Fruit fly (Drosophila melanogaster): ENCODE data around the gene CG1146.

Gene CG1146

DNA sequence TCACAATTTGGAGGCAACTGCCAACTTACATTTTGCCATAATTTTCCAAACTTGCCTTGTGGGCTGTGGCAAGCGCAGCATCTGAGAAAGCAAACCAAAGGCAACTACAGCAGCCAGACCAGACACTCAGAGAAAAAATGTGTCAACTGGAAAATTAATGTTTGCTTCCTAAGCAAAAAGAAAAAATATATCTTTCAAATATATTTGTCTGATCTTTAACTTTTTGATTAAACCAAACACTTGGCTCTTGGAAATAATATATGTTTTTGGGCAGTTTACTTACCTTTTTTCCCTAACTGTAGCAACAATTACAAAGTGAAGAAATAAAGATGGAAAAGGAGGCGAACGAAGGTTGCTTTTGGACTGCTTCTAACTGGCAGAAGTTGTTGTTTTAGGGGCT lies 1.4 kb upstream of the CG1146 start:
- peak; percentile 80 for TF ChIP-seq Pif1B (GFP tag; optimal IDR thresholded peaks at IDR 0.05)
- peak; percentile 96 for TF ChIP-seq CG17806 (tag; optimal IDR thresholded peaks at IDR 0.05)
- TF ChIP-seq CG14655 (GFP tag; optimal IDR thresholded peaks at IDR 0.05), result peak; percentile 95
- TF ChIP-seq rn (GFP tag; IDR thresholded peaks at IDR 0.05), result no peak
- peak; percentile 82 for TF ChIP-seq CG12605 (GFP tag; IDR thresholded peaks at IDR 0.05)
- no peak for TF ChIP-seq CG10348 (GFP tag; IDR thresholded peaks at IDR 0.05)
- TF ChIP-seq CG32121 (GFP tag; IDR thresholded peaks at IDR 0.05), result peak; percentile 41; the same call in 1 of the 2 replicates
- peak; percentile 3 for TF ChIP-seq CG13204 (GFP tag; optimal IDR thresholded peaks at IDR 0.05)
- TF ChIP-seq CG15710 (tag; optimal IDR thresholded peaks at IDR 0.05), result peak; percentile 79
- peak; percentile 89 for TF ChIP-seq CG4496 (GFP tag; IDR thresholded peaks at IDR 0.05)
- TF ChIP-seq Ets98B (GFP tag; IDR thresholded peaks at IDR 0.05), result peak; percentile 69
- TF ChIP-seq CG9948 (tag; optimal IDR thresholded peaks at IDR 0.05), result peak; percentile 96
- TF ChIP-seq fd96Ca (GFP tag; IDR thresholded peaks at IDR 0.05), result 0 out of 3 replicates have a peak, but pooled peaks have one; percentile 18
- TF ChIP-seq gl (tag; optimal IDR thresholded peaks at IDR 0.05), result peak; percentile 85
- TF ChIP-seq EcR (GFP tag; optimal IDR thresholded peaks at IDR 0.05), result no peak
- TF ChIP-seq Pif1A (GFP tag; optimal IDR thresholded peaks at IDR 0.05), result peak; percentile 89
- peak; percentile 80 for TF ChIP-seq Snoo (tag; optimal IDR thresholded peaks at IDR 0.05)
- peak; percentile 91 for TF ChIP-seq CG8301 (tag; optimal IDR thresholded peaks at IDR 0.05)
- TF ChIP-seq CG8159 (tag; optimal IDR thresholded peaks at IDR 0.05), result peak; percentile 89
- peak; percentile 65 for TF ChIP-seq CG34367 (tag; optimal IDR thresholded peaks at IDR 0.05)
- peak; percentile 90 for TF ChIP-seq D1 (tag; optimal IDR thresholded peaks at IDR 0.05)

DNA sequence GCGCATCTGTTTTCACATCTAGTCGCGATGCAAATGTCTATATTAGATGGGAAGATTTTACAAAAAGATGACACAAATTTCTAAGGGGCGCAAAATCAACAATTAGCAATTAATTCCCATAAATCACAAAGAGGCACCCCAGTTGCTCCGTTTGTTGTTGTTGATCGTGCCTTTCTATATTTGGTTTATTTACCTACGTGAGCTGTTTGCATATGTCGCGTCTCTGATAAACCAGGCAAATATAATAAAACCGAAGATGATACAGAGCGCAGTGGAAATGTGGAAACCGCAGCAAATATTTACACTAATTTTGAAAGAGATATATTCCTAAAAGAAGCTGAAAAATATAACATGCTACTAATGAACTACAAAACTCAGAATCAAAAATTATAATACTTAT lies 834 bp downstream of the CG1146 start:
- TF ChIP-seq CG8159 (tag; optimal IDR thresholded peaks at IDR 0.05) (peak; percentile 2), Pif1B (GFP tag; optimal IDR thresholded peaks at IDR 0.05) (peak; percentile 10), CG14655 (GFP tag; optimal IDR thresholded peaks at IDR 0.05) (no peak), CG17806 (tag; optimal IDR thresholded peaks at IDR 0.05) (peak; percentile 23)

DNA sequence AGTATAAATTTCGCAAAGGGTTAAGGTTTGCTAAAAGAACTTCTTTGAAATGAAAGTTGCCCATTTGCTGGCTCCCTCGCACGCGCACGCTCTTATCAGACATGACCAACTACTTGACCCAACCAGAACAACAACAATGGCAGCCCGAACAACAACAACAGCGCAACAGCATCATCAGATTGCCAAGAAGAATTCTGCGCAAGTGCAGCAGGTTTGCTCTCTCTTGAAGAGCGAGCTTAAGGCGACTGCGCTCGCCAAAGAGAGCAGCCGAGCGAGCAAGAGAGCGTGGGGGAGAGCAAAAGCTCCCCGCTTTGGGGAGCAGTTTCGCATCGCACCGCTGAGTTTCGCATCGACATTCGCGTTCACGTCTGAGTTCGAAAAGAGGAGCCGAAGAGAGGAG lies 1.3 kb downstream of the CG1146 start:
- TF ChIP-seq CG17806 (tag; optimal IDR thresholded peaks at IDR 0.05), result no peak
- TF ChIP-seq Pif1B (GFP tag; optimal IDR thresholded peaks at IDR 0.05), result peak; percentile 42
- TF ChIP-seq CG34367 (tag; optimal IDR thresholded peaks at IDR 0.05), result no peak
- peak; percentile 17 for TF ChIP-seq Pif1A (GFP tag; optimal IDR thresholded peaks at IDR 0.05)
- TF ChIP-seq D1 (tag; optimal IDR thresholded peaks at IDR 0.05), result no peak
- no peak for TF ChIP-seq Snoo (tag; optimal IDR thresholded peaks at IDR 0.05)
- no peak for TF ChIP-seq gl (tag; optimal IDR thresholded peaks at IDR 0.05)
- 0 out of 2 replicates have a peak, but pooled peaks have one; percentile 37 for TF ChIP-seq CG12605 (GFP tag; IDR thresholded peaks at IDR 0.05)
- TF ChIP-seq CG13204 (GFP tag; optimal IDR thresholded peaks at IDR 0.05), result peak; percentile 65
- peak; percentile 77 for TF ChIP-seq fd96Ca (GFP tag; IDR thresholded peaks at IDR 0.05)
- peak; percentile 41; the same call in 1 of the 3 replicates for TF ChIP-seq CG4496 (GFP tag; IDR thresholded peaks at IDR 0.05)
- no peak for TF ChIP-seq CG8159 (tag; optimal IDR thresholded peaks at IDR 0.05)
- TF ChIP-seq CG9948 (tag; optimal IDR thresholded peaks at IDR 0.05), result no peak
- TF ChIP-seq Ets98B (GFP tag; IDR thresholded peaks at IDR 0.05), result peak; percentile 67; the same call in 1 of the 2 replicates
- peak; percentile 42; the same call in 1 of the 2 replicates for TF ChIP-seq CG32121 (GFP tag; IDR thresholded peaks at IDR 0.05)
- no peak for TF ChIP-seq CG15710 (tag; optimal IDR thresholded peaks at IDR 0.05)
- no peak for TF ChIP-seq rn (GFP tag; IDR thresholded peaks at IDR 0.05)
- TF ChIP-seq EcR (GFP tag; optimal IDR thresholded peaks at IDR 0.05), result peak; percentile 76
- TF ChIP-seq CG14655 (GFP tag; optimal IDR thresholded peaks at IDR 0.05), result no peak
- TF ChIP-seq CG10348 (GFP tag; IDR thresholded peaks at IDR 0.05), result no peak
- no peak for TF ChIP-seq CG8301 (tag; optimal IDR thresholded peaks at IDR 0.05)

DNA sequence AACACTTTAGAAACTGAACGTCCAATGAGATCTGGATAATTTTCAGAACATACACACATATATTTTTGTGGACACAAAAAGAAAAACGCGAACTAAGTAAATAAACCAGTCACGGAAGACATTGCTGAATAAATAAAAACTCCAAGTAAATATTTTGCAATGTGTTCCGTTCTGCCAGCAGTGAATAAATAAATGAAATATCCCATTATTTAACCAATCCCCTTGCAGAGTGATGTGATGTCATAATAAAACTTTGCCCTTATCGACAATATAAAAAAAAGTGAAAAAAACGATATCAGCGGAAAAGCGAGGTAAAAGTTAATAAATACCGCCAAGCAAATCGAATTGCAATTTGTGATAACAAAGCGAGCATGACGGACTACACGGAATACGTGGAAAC lies 2.1 kb downstream of the CG1146 start:
- TF ChIP-seq CG8159 (tag; optimal IDR thresholded peaks at IDR 0.05), result peak; percentile 18
- TF ChIP-seq CG10348 (GFP tag; IDR thresholded peaks at IDR 0.05), result no peak
- peak; percentile 37 for TF ChIP-seq gl (tag; optimal IDR thresholded peaks at IDR 0.05)

DNA sequence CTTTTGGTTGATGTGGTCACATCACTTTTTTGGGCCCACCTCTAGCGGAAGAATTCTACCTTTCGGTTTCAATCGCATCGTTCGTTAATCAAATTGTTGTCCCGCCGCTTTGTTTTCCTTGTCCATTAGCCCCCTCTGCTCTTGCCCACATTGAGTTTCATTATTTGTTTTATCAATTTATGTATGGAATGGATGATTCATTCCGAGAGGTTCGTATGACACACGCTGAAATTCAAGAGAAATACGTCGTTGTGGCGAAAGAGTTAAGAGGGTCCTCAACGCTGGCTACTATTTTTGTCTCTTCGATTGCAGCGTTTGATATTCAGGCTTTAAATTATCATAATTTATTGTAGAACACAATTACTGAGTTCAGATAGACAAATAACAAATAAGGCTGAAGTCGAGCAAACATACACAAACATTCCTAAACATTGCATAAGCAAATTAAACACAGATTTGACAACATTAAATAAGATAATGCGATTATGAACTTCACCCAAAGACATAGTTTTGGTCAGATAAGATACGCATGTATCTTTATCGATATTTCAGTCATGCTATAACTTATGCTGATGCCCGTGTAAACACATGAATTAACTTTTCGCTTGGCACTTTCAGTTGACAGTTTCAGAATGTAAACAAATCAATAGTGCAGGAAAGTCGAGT lies 5.0 kb downstream of the CG1146 start:
- TF ChIP-seq Pif1A (GFP tag; optimal IDR thresholded peaks at IDR 0.05) (no peak), CG8301 (tag; optimal IDR thresholded peaks at IDR 0.05) (no peak), CG17806 (tag; optimal IDR thresholded peaks at IDR 0.05) (no peak), Ets98B (GFP tag; IDR thresholded peaks at IDR 0.05) (no peak), gl (tag; optimal IDR thresholded peaks at IDR 0.05) (no peak), CG32121 (GFP tag; IDR thresholded peaks at IDR 0.05) (no peak), fd96Ca (GFP tag; IDR thresholded peaks at IDR 0.05) (no peak), Snoo (tag; optimal IDR thresholded peaks at IDR 0.05) (no peak), CG12605 (GFP tag; IDR thresholded peaks at IDR 0.05) (no peak), CG13204 (GFP tag; optimal IDR thresholded peaks at IDR 0.05) (no peak), CG4496 (GFP tag; IDR thresholded peaks at IDR 0.05) (no peak), D1 (tag; optimal IDR thresholded peaks at IDR 0.05) (no peak), Pif1B (GFP tag; optimal IDR thresholded peaks at IDR 0.05) (no peak), CG8159 (tag; optimal IDR thresholded peaks at IDR 0.05) (no peak), CG15710 (tag; optimal IDR thresholded peaks at IDR 0.05) (no peak), CG10348 (GFP tag; IDR thresholded peaks at IDR 0.05) (no peak), CG9948 (tag; optimal IDR thresholded peaks at IDR 0.05) (no peak), CG34367 (tag; optimal IDR thresholded peaks at IDR 0.05) (no peak), EcR (GFP tag; optimal IDR thresholded peaks at IDR 0.05) (no peak), rn (GFP tag; IDR thresholded peaks at IDR 0.05) (no peak)

DNA sequence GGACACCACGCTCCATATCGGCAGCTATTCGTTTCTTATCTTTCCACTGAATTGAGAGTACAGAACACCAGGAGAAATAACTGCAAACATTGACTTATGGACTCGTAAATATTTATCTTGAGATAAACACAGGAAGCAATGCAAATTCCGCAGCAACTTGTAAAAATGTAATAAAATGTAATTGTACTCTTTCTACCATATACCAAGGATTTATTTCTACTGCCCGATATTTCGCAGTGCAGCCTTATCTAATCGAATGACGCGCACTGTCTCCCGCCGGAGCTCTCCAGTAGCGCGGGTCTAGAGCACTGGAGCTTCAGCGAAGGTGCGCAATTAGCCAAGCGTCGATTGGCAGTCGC lies 5.6 kb downstream of the CG1146 start:
- peak; percentile 2 for TF ChIP-seq EcR (GFP tag; optimal IDR thresholded peaks at IDR 0.05)
- TF ChIP-seq CG14655 (GFP tag; optimal IDR thresholded peaks at IDR 0.05), result peak; percentile 87
- TF ChIP-seq CG9948 (tag; optimal IDR thresholded peaks at IDR 0.05), result peak; percentile 80
- TF ChIP-seq CG8301 (tag; optimal IDR thresholded peaks at IDR 0.05), result peak; percentile 87
- peak; percentile 85 for TF ChIP-seq CG17806 (tag; optimal IDR thresholded peaks at IDR 0.05)
- TF ChIP-seq Snoo (tag; optimal IDR thresholded peaks at IDR 0.05), result peak; percentile 94
- TF ChIP-seq CG13204 (GFP tag; optimal IDR thresholded peaks at IDR 0.05), result peak; percentile 59
- TF ChIP-seq fd96Ca (GFP tag; IDR thresholded peaks at IDR 0.05), result peak; percentile 80
- peak; percentile 92 for TF ChIP-seq CG8159 (tag; optimal IDR thresholded peaks at IDR 0.05)
- peak; percentile 86 for TF ChIP-seq Ets98B (GFP tag; IDR thresholded peaks at IDR 0.05)
- peak; percentile 65 for TF ChIP-seq rn (GFP tag; IDR thresholded peaks at IDR 0.05)
- TF ChIP-seq Pif1A (GFP tag; optimal IDR thresholded peaks at IDR 0.05), result peak; percentile 93
- peak; percentile 92 for TF ChIP-seq CG4496 (GFP tag; IDR thresholded peaks at IDR 0.05)
- TF ChIP-seq CG15710 (tag; optimal IDR thresholded peaks at IDR 0.05), result peak; percentile 82
- peak; percentile 81 for TF ChIP-seq CG12605 (GFP tag; IDR thresholded peaks at IDR 0.05)
- TF ChIP-seq Pif1B (GFP tag; optimal IDR thresholded peaks at IDR 0.05), result peak; percentile 89
- peak; percentile 27; the same call in 1 of the 2 replicates for TF ChIP-seq CG10348 (GFP tag; IDR thresholded peaks at IDR 0.05)
- TF ChIP-seq D1 (tag; optimal IDR thresholded peaks at IDR 0.05), result no peak
- peak; percentile 85 for TF ChIP-seq CG32121 (GFP tag; IDR thresholded peaks at IDR 0.05)
- TF ChIP-seq gl (tag; optimal IDR thresholded peaks at IDR 0.05), result peak; percentile 90
- peak; percentile 67 for TF ChIP-seq CG34367 (tag; optimal IDR thresholded peaks at IDR 0.05)

All from whole organism, pupa.